Fruit fly (Drosophila melanogaster) whole organism, prepupa: Measurements from ENCODE around the gene Hs2st.

ENCODE experiments used
- CG15336 ChIP-seq: fragments of 200-800 bp; sonication (Bioruptor generic); IDR thresholded peaks from 2 replicates; pipeline ENCODE4 v1.3.6; 2022; ENCODE audit warnings: missing biosample characterization, missing genetic modification characterization
- CG3032 ChIP-seq: fragments of 200-800 bp; optimal IDR thresholded peaks from 2 replicates; lab custom pipeline; 2019; ENCODE audit warnings: missing biosample characterization, mild to moderate bottlenecking, missing genetic modification characterization, moderate library complexity
- Eip78C ChIP-seq: fragments of 200-800 bp; sonication (Bioruptor generic); peaks from one replicate; lab custom pipeline; 2016; ENCODE audit warnings: missing biosample characterization, missing genetic modification characterization
- Gug ChIP-seq: fragments of 200-800 bp; sonication (Bioruptor generic); IDR thresholded peaks from 2 replicates; pipeline ENCODE4 v1.3.6; 2022; ENCODE audit warnings: missing biosample characterization, missing genetic modification characterization
- Hr39 ChIP-seq: fragments of 200-800 bp; sonication (Bioruptor generic); optimal IDR thresholded peaks from 2 replicates; lab custom pipeline; 2016; ENCODE audit warnings: missing biosample characterization, missing genetic modification characterization
- Met ChIP-seq: fragments of 200-800 bp; sonication (Bioruptor generic); optimal IDR thresholded peaks from 3 replicates; lab custom pipeline; 2016; ENCODE audit warnings: missing biosample characterization, missing genetic modification characterization
- Smox ChIP-seq: fragments of 200-800 bp; sonication (Bioruptor generic); optimal IDR thresholded peaks from 3 replicates; lab custom pipeline; 2016; ENCODE audit warnings: missing biosample characterization, missing genetic modification characterization
- Sox14 ChIP-seq: fragments of 200-800 bp; sonication (Bioruptor generic); optimal IDR thresholded peaks from 3 replicates; lab custom pipeline; 2016; ENCODE audit warnings: missing biosample characterization, missing genetic modification characterization
- achi ChIP-seq: fragments of 200-800 bp; sonication (Bioruptor generic); optimal IDR thresholded peaks from 3 replicates; lab custom pipeline; 2016; ENCODE audit warnings: missing biosample characterization, missing genetic modification characterization
- fkh ChIP-seq: fragments of 200-800 bp; sonication (Bioruptor generic); optimal IDR thresholded peaks from 3 replicates; lab custom pipeline; 2017; ENCODE audit warnings: missing biosample characterization, mild to moderate bottlenecking, missing genetic modification characterization, moderate library complexity
- svp ChIP-seq: fragments of 200-800 bp; sonication (Bioruptor generic); peaks from one replicate; lab custom pipeline; 2016; ENCODE audit warnings: missing biosample characterization, missing genetic modification characterization
- topi ChIP-seq: fragments of 200-800 bp; sonication (Bioruptor generic); optimal IDR thresholded peaks from 3 replicates; lab custom pipeline; 2016; ENCODE audit warnings: missing biosample characterization, missing genetic modification characterization

DNA sequence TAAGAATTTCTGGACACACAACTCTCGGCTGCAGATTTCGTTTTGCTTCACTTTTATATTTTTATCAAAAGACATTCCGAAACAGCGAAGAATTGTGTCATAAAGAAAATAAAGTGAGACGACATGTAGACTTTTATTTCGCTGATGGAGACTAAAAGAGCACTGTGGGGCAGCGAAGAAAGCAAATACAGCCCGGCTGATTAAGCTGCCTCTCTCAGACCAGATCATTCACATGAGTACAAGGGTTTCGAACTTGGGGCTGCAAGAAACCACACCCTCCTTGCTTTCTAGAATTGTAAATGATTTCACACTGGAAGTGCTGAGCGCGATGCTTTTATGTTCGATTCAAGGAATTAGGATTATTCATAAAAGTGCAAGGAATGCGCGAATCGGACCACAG lies 19.4 kb downstream of the Hs2st start:
- TF ChIP-seq Hr39 (GFP tag; lab: Kevin White, UChicago): no peak
- no peak for TF ChIP-seq Gug (GFP tag; lab: Robert Waterston, UW)
- no peak for TF ChIP-seq achi
- no peak for TF ChIP-seq CG3032 (tag; lab: Kevin White, UChicago)
- no peak for TF ChIP-seq Met (GFP tag; lab: Kevin White, UChicago)
- TF ChIP-seq topi (GFP tag; lab: Kevin White, UChicago): no peak
- no peak for TF ChIP-seq Sox14 (GFP tag; lab: Kevin White, UChicago)
- no peak for TF ChIP-seq Eip78C
- TF ChIP-seq svp (GFP tag; lab: Kevin White, UChicago): peak; percentile 80
- no peak for TF ChIP-seq Smox (GFP tag; lab: Kevin White, UChicago)
- TF ChIP-seq CG15336 (GFP tag; lab: Robert Waterston, UW): no peak
- no peak for TF ChIP-seq fkh
